Worm (Caenorhabditis elegans): ENCODE results near the gene sup-36.

- no peak for TF ChIP-seq unc-62 (GFP tag; optimal IDR thresholded peaks at IDR 0.05)
- TF ChIP-seq ama-1 (optimal IDR thresholded peaks at IDR 0.05): no peak
- no peak for TF ChIP-seq R02D3.7 (tag; optimal IDR thresholded peaks at IDR 0.05)
- no peak for TF ChIP-seq aly-2 (tag; optimal IDR thresholded peaks at IDR 0.05)
Measured at ce11 chrIV:6646905-6647304, 45.4 kb downstream of the sup-36 start.

Measured in whole organism, L2 larva.